Fruit fly (Drosophila melanogaster) Kc167 (cell line): ENCODE results near the gene Cks85A.

ENCODE experiments used
- Myc ChIP-seq: fragments of >200 bp; optimal IDR thresholded peaks from 2 replicates; lab custom pipeline; 2017; ENCODE audit warnings: missing external identifiers
- Sin3A ChIP-seq: fragments of >200 bp; optimal IDR thresholded peaks from 2 replicates; lab custom pipeline; 2018; ENCODE audit warnings: missing external identifiers
- h ChIP-seq: fragments of >200 bp; optimal IDR thresholded peaks from 3 replicates; lab custom pipeline; 2018; ENCODE audit warnings: missing external identifiers
- insv ChIP-seq: fragments of >200 bp; optimal IDR thresholded peaks from 3 replicates; lab custom pipeline; 2018; ENCODE audit warnings: missing external identifiers
- psq ChIP-seq: fragments of >200 bp; optimal IDR thresholded peaks from 2 replicates; lab custom pipeline; 2017; ENCODE audit warnings: missing external identifiers
- ttk ChIP-seq: sonication (Bioruptor generic); optimal IDR thresholded peaks from 2 replicates; lab custom pipeline; 2017; ENCODE audit warnings: missing external identifiers

The Cks85A gene

dm6 chr3R:8712722-8713131, 5.5 kb downstream of the Cks85A start, which contains the start of gene CG8112:
Gene CG8112, plus strand, starts transcription at chr3R:8712933.
- no peak for TF ChIP-seq psq (lab: Kevin White, UChicago)
- TF ChIP-seq ttk: no peak
- TF ChIP-seq Myc (lab: Kevin White, UChicago): no peak

- no peak for TF ChIP-seq Sin3A (lab: Kevin White, UChicago)
- TF ChIP-seq insv (lab: Kevin White, UChicago): no peak
- TF ChIP-seq h (lab: Kevin White, UChicago): no peak
- no peak for TF ChIP-seq Myc (lab: Kevin White, UChicago)
- no peak for TF ChIP-seq ttk
- TF ChIP-seq psq (lab: Kevin White, UChicago): no peak
These were observed 6.3 kb downstream of the Cks85A start for dm6 chr3R:8711890-8712449.

- TF ChIP-seq insv (lab: Kevin White, UChicago) (no peak), Myc (lab: Kevin White, UChicago) (no peak), psq (lab: Kevin White, UChicago) (no peak), ttk (no peak), Sin3A (lab: Kevin White, UChicago) (no peak), h (lab: Kevin White, UChicago) (no peak)
These were observed 11.1 kb downstream of the Cks85A start for dm6 chr3R:8707166-8707565.

dm6 chr3R:8705323-8706097, 12.7 kb downstream of the Cks85A start:
- TF ChIP-seq ttk (no peak), psq (lab: Kevin White, UChicago) (no peak), insv (lab: Kevin White, UChicago) (no peak), Sin3A (lab: Kevin White, UChicago) (no peak), h (lab: Kevin White, UChicago) (no peak), Myc (lab: Kevin White, UChicago) (no peak)

- no peak for TF ChIP-seq insv (lab: Kevin White, UChicago)
- TF ChIP-seq psq (lab: Kevin White, UChicago): no peak
- TF ChIP-seq h (lab: Kevin White, UChicago): no peak
- no peak for TF ChIP-seq Sin3A (lab: Kevin White, UChicago)
- TF ChIP-seq Myc (lab: Kevin White, UChicago): no peak
- TF ChIP-seq ttk: no peak
These were observed 13.6 kb downstream of the Cks85A start for dm6 chr3R:8704669-8705068.

- no peak for TF ChIP-seq psq (lab: Kevin White, UChicago)
- no peak for TF ChIP-seq Myc (lab: Kevin White, UChicago)
- TF ChIP-seq Sin3A (lab: Kevin White, UChicago): no peak
- no peak for TF ChIP-seq ttk
- TF ChIP-seq insv (lab: Kevin White, UChicago): no peak
- TF ChIP-seq h (lab: Kevin White, UChicago): no peak
These were observed 17.1 kb downstream of the Cks85A start for dm6 chr3R:8701197-8701596.

dm6 chr3R:8700660-8701059, 17.6 kb downstream of the Cks85A start:
- no peak for TF ChIP-seq psq (lab: Kevin White, UChicago)
- no peak for TF ChIP-seq ttk
- no peak for TF ChIP-seq insv (lab: Kevin White, UChicago)
- TF ChIP-seq Sin3A (lab: Kevin White, UChicago): no peak
- TF ChIP-seq Myc (lab: Kevin White, UChicago): no peak
- no peak for TF ChIP-seq h (lab: Kevin White, UChicago)

dm6 chr3R:8699230-8699629, 19.0 kb downstream of the Cks85A start:
- TF ChIP-seq Myc (lab: Kevin White, UChicago) (no peak), insv (lab: Kevin White, UChicago) (no peak), Sin3A (lab: Kevin White, UChicago) (no peak), ttk (no peak), psq (lab: Kevin White, UChicago) (no peak), h (lab: Kevin White, UChicago) (no peak)

dm6 chr3R:8697772-8698259, 20.4 kb downstream of the Cks85A start, which contains the start of gene hb:
Gene hb, minus strand, starts transcription at chr3R:8697822.
- TF ChIP-seq ttk: no peak
- TF ChIP-seq insv (lab: Kevin White, UChicago): no peak
- TF ChIP-seq Sin3A (lab: Kevin White, UChicago): no peak
- no peak for TF ChIP-seq Myc (lab: Kevin White, UChicago)
- TF ChIP-seq h (lab: Kevin White, UChicago): no peak
- no peak for TF ChIP-seq psq (lab: Kevin White, UChicago)

- TF ChIP-seq Myc (lab: Kevin White, UChicago): no peak
- no peak for TF ChIP-seq ttk
- TF ChIP-seq insv (lab: Kevin White, UChicago): no peak
- no peak for TF ChIP-seq Sin3A (lab: Kevin White, UChicago)
- TF ChIP-seq h (lab: Kevin White, UChicago): no peak
These were observed 24.0 kb downstream of the Cks85A start for dm6 chr3R:8694110-8694826.

dm6 chr3R:8686446-8686845, 31.8 kb downstream of the Cks85A start:
- TF ChIP-seq insv (lab: Kevin White, UChicago) (no peak), Sin3A (lab: Kevin White, UChicago) (no peak), psq (lab: Kevin White, UChicago) (no peak), h (lab: Kevin White, UChicago) (no peak), ttk (no peak), Myc (lab: Kevin White, UChicago) (no peak)
